Fruit fly (Drosophila melanogaster) whole organism, embryonic: Measurements from ENCODE around the gene pix.

ENCODE experiments used
- Ada2b ChIP-seq: fragments of 200-800 bp; sonication (Bioruptor generic); IDR thresholded peaks from 2 replicates; pipeline ENCODE4 v1.3.6; 2022; ENCODE audit warnings: missing biosample characterization, missing genetic modification characterization
- B-H2 ChIP-seq: fragments of 200-800 bp; sonication (Bioruptor generic); optimal IDR thresholded peaks from 2 replicates; lab custom pipeline; 2018; ENCODE audit warnings: missing biosample characterization, mild to moderate bottlenecking, missing genetic modification characterization
- Bdp1 ChIP-seq: fragments of 200-800 bp; sonication (Bioruptor generic); optimal IDR thresholded peaks from 3 replicates; lab custom pipeline; 2016; ENCODE audit warnings: missing biosample characterization, missing genetic modification characterization
- CG10654 ChIP-seq: fragments of 200-800 bp; sonication (Bioruptor generic); optimal IDR thresholded peaks from 2 replicates; lab custom pipeline; 2016; ENCODE audit warnings: missing biosample characterization, missing genetic modification characterization
- CG11247 ChIP-seq: fragments of 200-800 bp; sonication (Bioruptor generic); IDR thresholded peaks from 2 replicates; pipeline ENCODE4 v1.3.6; 2022; ENCODE audit warnings: missing biosample characterization, missing genetic modification characterization
- CG11723 ChIP-seq: fragments of 200-800 bp; sonication (Bioruptor generic); optimal IDR thresholded peaks from 2 replicates; lab custom pipeline; 2017; ENCODE audit warnings: missing biosample characterization, mild to moderate bottlenecking, missing genetic modification characterization
- CG1233 ChIP-seq: fragments of 200-800 bp; sonication (Bioruptor generic); optimal IDR thresholded peaks from 4 replicates; lab custom pipeline; 2018; ENCODE audit warnings: missing biosample characterization, mild to moderate bottlenecking, missing genetic modification characterization
- CG12391 ChIP-seq: fragments of 200-800 bp; sonication (Bioruptor generic); optimal IDR thresholded peaks from 3 replicates; lab custom pipeline; 2018; ENCODE audit warnings: missing biosample characterization, mild to moderate bottlenecking, missing genetic modification characterization, moderate library complexity
- CG17912 ChIP-seq: fragments of 200-800 bp; sonication (Bioruptor generic); optimal IDR thresholded peaks from 2 replicates; lab custom pipeline; 2018; ENCODE audit warnings: missing biosample characterization, mild to moderate bottlenecking, missing genetic modification characterization
- CG2202 ChIP-seq: fragments of 200-800 bp; sonication (Bioruptor generic); optimal IDR thresholded peaks from 2 replicates; lab custom pipeline; 2018; ENCODE audit warnings: missing biosample characterization, mild to moderate bottlenecking, missing genetic modification characterization
- CG2678 ChIP-seq: fragments of 200-800 bp; sonication (Bioruptor generic); optimal IDR thresholded peaks from 3 replicates; lab custom pipeline; 2019; ENCODE audit warnings: missing biosample characterization, mild to moderate bottlenecking, missing genetic modification characterization, moderate library complexity
- CG2889 ChIP-seq: fragments of 200-800 bp; sonication (Bioruptor generic); IDR thresholded peaks from 3 replicates; pipeline ENCODE4 v1.3.6; 2022; ENCODE audit warnings: missing biosample characterization, missing genetic modification characterization
- CG32767 ChIP-seq: fragments of 200-800 bp; sonication (Bioruptor generic); IDR thresholded peaks from 2 replicates; pipeline ENCODE4 v1.3.6; 2022; ENCODE audit warnings: missing biosample characterization, missing genetic modification characterization
- CG32772 ChIP-seq: fragments of 200-800 bp; sonication (Bioruptor generic); IDR thresholded peaks from 2 replicates; pipeline ENCODE4 v1.3.6; 2022; ENCODE audit warnings: missing biosample characterization, missing genetic modification characterization
- CG4707 ChIP-seq: fragments of 200-800 bp; sonication (Bioruptor generic); optimal IDR thresholded peaks from 2 replicates; lab custom pipeline; 2018; ENCODE audit warnings: missing biosample characterization, mild to moderate bottlenecking, missing genetic modification characterization, moderate library complexity
- CG6765 ChIP-seq: fragments of 200-800 bp; sonication (Bioruptor generic); optimal IDR thresholded peaks from 3 replicates; lab custom pipeline; 2017; ENCODE audit warnings: missing biosample characterization, mild to moderate bottlenecking, missing genetic modification characterization
- CG6813 ChIP-seq: fragments of 200-800 bp; sonication (Bioruptor generic); optimal IDR thresholded peaks from 2 replicates; lab custom pipeline; 2017; ENCODE audit warnings: missing biosample characterization, missing genetic modification characterization, mild to moderate bottlenecking, moderate library complexity, missing genetic modification reagents
- CG7372 ChIP-seq: fragments of 200-800 bp; sonication (Bioruptor generic); IDR thresholded peaks from 2 replicates; pipeline ENCODE4 v1.3.6; 2022; ENCODE audit warnings: missing biosample characterization, missing genetic modification characterization
- CG7839 ChIP-seq: fragments of 200-800 bp; sonication (Bioruptor generic); optimal IDR thresholded peaks from 3 replicates; lab custom pipeline; 2018; ENCODE audit warnings: missing biosample characterization, mild to moderate bottlenecking, missing genetic modification characterization, moderate library complexity
- CG9876 ChIP-seq: fragments of 200-800 bp; sonication (Bioruptor generic); optimal IDR thresholded peaks from 2 replicates; lab custom pipeline; 2016; ENCODE audit warnings: missing biosample characterization, missing genetic modification characterization
- Dad ChIP-seq: fragments of 200-800 bp; sonication (Bioruptor generic); optimal IDR thresholded peaks from 3 replicates; lab custom pipeline; 2016; ENCODE audit warnings: missing biosample characterization, missing genetic modification characterization
- Dbx ChIP-seq: fragments of 200-800 bp; sonication (Bioruptor generic); IDR thresholded peaks from 3 replicates; pipeline ENCODE4 v1.3.6; 2022; ENCODE audit warnings: missing biosample characterization, missing genetic modification characterization
- Eip74EF ChIP-seq, 2 experiments: fragments of 200-800 bp in 1 of 2; fragments of >200 bp in 1 of 2; sonication (Bioruptor generic) in 1 of 2; optimal IDR thresholded peaks; 2 replicates each; lab custom pipeline; 2017 to 2019; ENCODE audit warnings: missing biosample characterization in 2 of 2, missing genetic modification characterization in 2 of 2, mild to moderate bottlenecking in 1 of 2, moderate library complexity in 1 of 2
- H2.0 ChIP-seq: fragments of 200-800 bp; sonication (Bioruptor generic); IDR thresholded peaks from 2 replicates; pipeline ENCODE4 v1.3.6; 2022; ENCODE audit warnings: missing biosample characterization, missing genetic modification characterization
- HHEX ChIP-seq: fragments of 200-800 bp; sonication (Bioruptor generic); optimal IDR thresholded peaks from 3 replicates; lab custom pipeline; 2017; ENCODE audit warnings: missing biosample characterization, mild to moderate bottlenecking, missing genetic modification characterization, missing genetic modification reagents
- HLH3B ChIP-seq: fragments of 200-800 bp; sonication (Bioruptor generic); IDR thresholded peaks from 2 replicates; pipeline ENCODE4 v1.3.6; 2022; ENCODE audit warnings: missing biosample characterization, missing genetic modification characterization
- Hey ChIP-seq: fragments of 200-800 bp; sonication (Bioruptor generic); optimal IDR thresholded peaks from 3 replicates; lab custom pipeline; 2018; ENCODE audit warnings: missing biosample characterization, mild to moderate bottlenecking, missing genetic modification characterization
- Hmr ChIP-seq: fragments of 200-800 bp; sonication (Bioruptor generic); optimal IDR thresholded peaks from 3 replicates; lab custom pipeline; 2017; ENCODE audit warnings: mild to moderate bottlenecking, missing biosample characterization, missing genetic modification reagents, missing genetic modification characterization
- Hr39 ChIP-seq: fragments of >200 bp; optimal IDR thresholded peaks from 2 replicates; lab custom pipeline; 2017
- Hsf ChIP-seq: fragments of 200-800 bp; sonication (Bioruptor generic); optimal IDR thresholded peaks from 3 replicates; lab custom pipeline; 2016; ENCODE audit warnings: missing biosample characterization, missing genetic modification characterization
- Jarid2 ChIP-seq: fragments of 200-800 bp; sonication (Bioruptor generic); optimal IDR thresholded peaks from 3 replicates; lab custom pipeline; 2017; ENCODE audit warnings: mild to moderate bottlenecking, missing biosample characterization, missing genetic modification reagents, missing genetic modification characterization
- Med ChIP-seq: fragments of 200-800 bp; sonication (Bioruptor generic); peaks from one replicate; lab custom pipeline; 2016; ENCODE audit warnings: missing biosample characterization, missing genetic modification characterization, mild to moderate bottlenecking, inconsistent platforms, moderate library complexity
- NfI ChIP-seq: fragments of 200-800 bp; sonication (Bioruptor generic); optimal IDR thresholded peaks from 3 replicates; lab custom pipeline; 2018; ENCODE audit warnings: missing biosample characterization, mild to moderate bottlenecking, missing genetic modification characterization, moderate library complexity
- Ptx1 ChIP-seq: fragments of 200-800 bp; sonication (Bioruptor generic); IDR thresholded peaks from 2 replicates; pipeline ENCODE4 v1.3.6; 2022; ENCODE audit warnings: missing biosample characterization, missing genetic modification characterization
- Spps ChIP-seq: fragments of 200-800 bp; sonication (Bioruptor generic); optimal IDR thresholded peaks from 2 replicates; lab custom pipeline; 2018; ENCODE audit warnings: missing biosample characterization, mild to moderate bottlenecking, missing genetic modification characterization
- Trl ChIP-seq, 3 experiments: fragments of >200 bp in 2 of 3; fragments of 200-800 bp in 1 of 3; sonication (Bioruptor generic) in 1 of 3; optimal IDR thresholded peaks; 2 replicates in 1 of 3; 3 replicates in 2 of 3; lab custom pipeline; 2016 to 2017; ENCODE audit warnings: missing biosample characterization in 1 of 3, missing genetic modification characterization in 1 of 3
- abd-A ChIP-seq: fragments of 200-800 bp; sonication (Bioruptor generic); optimal IDR thresholded peaks from 3 replicates; lab custom pipeline; 2019; ENCODE audit warnings: missing biosample characterization, mild to moderate bottlenecking, missing genetic modification characterization, moderate library complexity
- bbx ChIP-seq: fragments of 200-800 bp; sonication (Bioruptor generic); IDR thresholded peaks from 2 replicates; pipeline ENCODE4 v1.3.6; 2022; ENCODE audit warnings: missing biosample characterization, missing genetic modification characterization; ENCODE audit not compliant: partially characterized antibody
- cas ChIP-seq: fragments of 200-800 bp; sonication (Bioruptor generic); IDR thresholded peaks from 2 replicates; pipeline ENCODE4 v1.3.6; 2022; ENCODE audit warnings: missing biosample characterization, missing genetic modification characterization
- crc ChIP-seq: fragments of 200-800 bp; sonication (Bioruptor generic); optimal IDR thresholded peaks from 2 replicates; lab custom pipeline; 2016; ENCODE audit warnings: missing biosample characterization, missing genetic modification characterization
- danr ChIP-seq: fragments of 200-800 bp; sonication (Bioruptor generic); IDR thresholded peaks from 2 replicates; pipeline ENCODE4 v1.3.6; 2022; ENCODE audit warnings: missing biosample characterization, missing genetic modification characterization
- fru ChIP-seq: fragments of >200 bp; optimal IDR thresholded peaks from 2 replicates; lab custom pipeline; 2017
- gsb-n ChIP-seq: fragments of 200-800 bp; sonication (Bioruptor generic); optimal IDR thresholded peaks from 3 replicates; lab custom pipeline; 2018; ENCODE audit warnings: missing biosample characterization, mild to moderate bottlenecking, missing genetic modification characterization
- lbe ChIP-seq: fragments of 200-800 bp; sonication (Bioruptor generic); optimal IDR thresholded peaks from 2 replicates; lab custom pipeline; 2016; ENCODE audit warnings: missing biosample characterization, mild to moderate bottlenecking, missing genetic modification characterization
- lola ChIP-seq, 3 experiments: fragments of >200 bp in 2 of 3; fragments of 200-800 bp in 1 of 3; sonication (Bioruptor generic) in 1 of 3; optimal IDR thresholded peaks; 2 replicates each; lab custom pipeline; 2017 to 2019; ENCODE audit warnings: missing biosample characterization in 3 of 3, missing genetic modification characterization in 3 of 3, mild to moderate bottlenecking in 1 of 3, moderate library complexity in 1 of 3
- pan ChIP-seq, 4 experiments: fragments of >200 bp in 3 of 4; fragments of 200-800 bp in 1 of 4; sonication (Bioruptor generic) in 1 of 4; optimal IDR thresholded peaks in 3 of 4; IDR thresholded peaks in 1 of 4; 2 replicates each; pipeline versions ENCODE4 v1.3.6 to Lab custom; 2017 to 2022; ENCODE audit warnings: missing biosample characterization in 2 of 4, missing genetic modification characterization in 2 of 4, mixed read lengths in 1 of 4
- sd ChIP-seq: fragments of 200-800 bp; sonication (Bioruptor generic); optimal IDR thresholded peaks from 3 replicates; lab custom pipeline; 2018; ENCODE audit warnings: missing biosample characterization, mild to moderate bottlenecking, missing genetic modification characterization, moderate library complexity
- sisA ChIP-seq: fragments of 200-800 bp; sonication (Bioruptor generic); IDR thresholded peaks from 2 replicates; pipeline ENCODE4 v1.3.6; 2022; ENCODE audit warnings: missing biosample characterization, missing genetic modification characterization
- tgo ChIP-seq: fragments of 200-800 bp; sonication (Bioruptor generic); IDR thresholded peaks from 3 replicates; pipeline ENCODE4 v1.3.6; 2022; ENCODE audit warnings: missing biosample characterization, missing genetic modification characterization

pix gene

dm6 chr3L:8985848-8986320 lies 11.3 kb upstream of the pix start, which contains the start of gene Galk (continued):
- peak; percentile 28; the same call in 1 of the 2 replicates for TF ChIP-seq danr (GFP tag; lab: Robert Waterston, UW)
- TF ChIP-seq sisA: peak; percentile 32; the same call in 1 of the 2 replicates
- TF ChIP-seq NfI: peak; percentile 56
- TF ChIP-seq CG9876 (GFP tag; lab: Kevin White, UChicago): peak; percentile 23
- peak; percentile 67 for TF ChIP-seq Ada2b (GFP tag; lab: Robert Waterston, UW)
- peak; percentile 54 for TF ChIP-seq CG7372 (GFP tag; lab: Robert Waterston, UW)
- TF ChIP-seq Dbx: peak; percentile 75; the same call in 2 of the 3 replicates
- no peak for TF ChIP-seq Bdp1
- TF ChIP-seq CG17912 (GFP tag; lab: Kevin White, UChicago): peak; percentile 71
- no peak for TF ChIP-seq Dad (GFP tag; lab: Kevin White, UChicago)
- peak; percentile 76 for TF ChIP-seq CG2678 (tag; lab: Kevin White, UChicago)
- TF ChIP-seq Med: peak; percentile 94
- peak in 1 of 2 experiments; percentile 21 for TF ChIP-seq Eip74EF (GFP tag; optimal IDR thresholded peaks at IDR 0.05; lab: Kevin White, UChicago)
- TF ChIP-seq B-H2 (GFP tag; lab: Kevin White, UChicago): peak; percentile 48
- peak; percentile 65 for TF ChIP-seq Ptx1
- TF ChIP-seq H2.0 (GFP tag; lab: Robert Waterston, UW): peak; percentile 63
- no peak for TF ChIP-seq CG2202
- TF ChIP-seq lola (GFP tag; optimal IDR thresholded peaks at IDR 0.05; lab: Kevin White, UChicago): no peak
- TF ChIP-seq HHEX (GFP tag; lab: Kevin White, UChicago): peak; percentile 63
- no peak for TF ChIP-seq CG32767 (GFP tag; lab: Robert Waterston, UW)
- peak; percentile 31; the same call in 1 of the 2 replicates for TF ChIP-seq cas (GFP tag; lab: Robert Waterston, UW)
- TF ChIP-seq CG10654: peak; percentile 22
- peak; percentile 50 for TF ChIP-seq CG32772 (GFP tag; lab: Robert Waterston, UW)
- no peak for TF ChIP-seq CG11723 (GFP tag; lab: Kevin White, UChicago)
- no peak for TF ChIP-seq abd-A (tag; lab: Kevin White, UChicago)
- no peak for TF ChIP-seq Hr39 (lab: Kevin White, UChicago)
- TF ChIP-seq CG11247 (GFP tag; lab: Robert Waterston, UW): peak; percentile 72
- no peak for TF ChIP-seq crc (GFP tag; lab: Kevin White, UChicago)
- TF ChIP-seq Jarid2: peak; percentile 56
- TF ChIP-seq CG6813 (GFP tag; lab: Kevin White, UChicago): peak; percentile 77
- peak; percentile 46 for TF ChIP-seq Hmr (GFP tag; lab: Kevin White, UChicago)
- TF ChIP-seq CG1233: peak; percentile 4
- peak; percentile 66; the same call in 2 of the 3 replicates for TF ChIP-seq tgo
- peak; percentile 42 for TF ChIP-seq CG12391 (tag; lab: Kevin White, UChicago)
- no peak for TF ChIP-seq pan (optimal IDR thresholded peaks at IDR 0.05; lab: Kevin White, UChicago)
- peak in 1 of 2 experiments; percentile 81 for TF ChIP-seq pan (GFP tag; optimal IDR thresholded peaks at IDR 0.05 in 1 of 2, IDR thresholded peaks at IDR 0.05 in 1 of 2)
- TF ChIP-seq CG4707 (GFP tag; lab: Kevin White, UChicago): peak; percentile 53
- TF ChIP-seq Hey (tag; lab: Kevin White, UChicago): peak; percentile 11
- TF ChIP-seq fru (lab: Kevin White, UChicago): no peak
- no peak for TF ChIP-seq lbe (GFP tag; lab: Kevin White, UChicago)
- TF ChIP-seq Spps (tag; lab: Kevin White, UChicago): no peak
- TF ChIP-seq gsb-n (tag; lab: Kevin White, UChicago): no peak
- peak; percentile 10 for TF ChIP-seq Hsf (GFP tag; lab: Kevin White, UChicago)
- TF ChIP-seq bbx (GFP tag; lab: Robert Waterston, UW): no peak
- peak; percentile 77 for TF ChIP-seq sd
- TF ChIP-seq Trl (optimal IDR thresholded peaks at IDR 0.05; lab: Kevin White, UChicago): no peak
- TF ChIP-seq Trl (GFP tag; optimal IDR thresholded peaks at IDR 0.05; lab: Kevin White, UChicago): peak; percentile 43
- TF ChIP-seq CG6765 (GFP tag; lab: Kevin White, UChicago): peak; percentile 68
- peak; percentile 70; the same call in 1 of the 3 replicates for TF ChIP-seq CG2889 (GFP tag; lab: Robert Waterston, UW)
- peak; percentile 31; the same call in 1 of the 2 replicates for TF ChIP-seq HLH3B
- peak; percentile 59 for TF ChIP-seq CG7839 (tag; lab: Kevin White, UChicago)
